Worm (Caenorhabditis elegans) whole organism, young adult: Measurements from ENCODE around the gene Y48E1B.17.

Source experiments
- B0336.3 ChIP-seq: fragments of 200-800 bp; sonication (Bioruptor generic); IDR thresholded peaks from 2 replicates; pipeline ENCODE4 v1.3.6; 2022; ENCODE audit warnings: missing genetic modification characterization, missing compliant biosample characterization
- ccch-3 ChIP-seq: fragments of 200-800 bp; sonication (Bioruptor generic); optimal IDR thresholded peaks from 2 replicates; lab custom pipeline; 2018; ENCODE audit warnings: mild to moderate bottlenecking, missing genetic modification characterization, missing compliant biosample characterization
- dpff-1 ChIP-seq: sonication (generic microtip); optimal IDR thresholded peaks from 2 replicates; lab custom pipeline; 2017; ENCODE audit warnings: mild to moderate bottlenecking, missing genetic modification characterization, missing compliant biosample characterization
- hrde-1 ChIP-seq: sonication (generic microtip); optimal IDR thresholded peaks from 2 replicates; lab custom pipeline; 2016; ENCODE audit warnings: missing genetic modification characterization, mild to moderate bottlenecking, missing compliant biosample characterization, moderate library complexity, missing genotype, missing genetic modification reagents, borderline replicate concordance
- lir-1 ChIP-seq: fragments of 200-800 bp; sonication (Bioruptor generic); conservative IDR thresholded peaks from 2 replicates; pipeline ENCODE4 v1.3.6; 2022; ENCODE audit warnings: missing genetic modification reagents, missing genetic modification characterization, missing compliant biosample characterization
- nfya-1 ChIP-seq: sonication (generic microtip); optimal IDR thresholded peaks from 2 replicates; lab custom pipeline; 2017; ENCODE audit warnings: antibody characterized with exemption, missing compliant biosample characterization, missing genetic modification characterization, borderline replicate concordance; ENCODE audit not compliant: insufficient read depth
- pha-4 ChIP-seq: fragments of 150-350 bp; sonication (generic microtip); optimal IDR thresholded peaks from 2 replicates; lab custom pipeline; 2014; ENCODE audit warnings: missing biosample characterization, missing genetic modification reagents, missing genetic modification characterization
- rpc-1 ChIP-seq, 2 experiments: fragments of 150-350 bp in 1 of 2; sonication (generic microtip) in 1 of 2; optimal IDR thresholded peaks; 2 replicates each; lab custom pipeline; 2014 to 2018; ENCODE audit warnings: missing biosample characterization in 1 of 2, missing genetic modification characterization in 1 of 2, missing genetic modification reagents in 1 of 2, missing genotype in 1 of 2
- ztf-25 ChIP-seq: fragments of 200-800 bp; sonication (Bioruptor generic); IDR thresholded peaks from 2 replicates; pipeline ENCODE4 v1.3.6; 2022; ENCODE audit warnings: missing genetic modification reagents, missing genetic modification characterization, missing compliant biosample characterization

ce11 chrII:13508607-13509006 is 32.3 kb downstream of the Y48E1B.17 start:
- TF ChIP-seq B0336.3 = no peak
- TF ChIP-seq hrde-1 (tag; lab: Kevin White, UChicago) = no peak
- TF ChIP-seq ztf-25 (GFP tag; lab: Robert Waterston, UW) = no peak
- no peak for TF ChIP-seq lir-1
- TF ChIP-seq nfya-1 = no peak
- TF ChIP-seq rpc-1 (optimal IDR thresholded peaks at IDR 0.05; lab: Kevin White, UChicago) = no peak
- no peak for TF ChIP-seq rpc-1 (tag; optimal IDR thresholded peaks at IDR 0.05; lab: Kevin White, UChicago)
- TF ChIP-seq ccch-3 (GFP tag; lab: Kevin White, UChicago) = no peak
- no peak for TF ChIP-seq pha-4 (tag; lab: Kevin White, UChicago)
- no peak for TF ChIP-seq dpff-1 (tag; lab: Kevin White, UChicago)
